Worm (Caenorhabditis elegans): ENCODE data around the gene Y43D4A.5.

ce11 chrIV:16735957-16736356 lies 39.6 kb upstream of the Y43D4A.5 start, which contains the start of gene Y51H4A.25:
- TF ChIP-seq ceh-82 (tag; optimal IDR thresholded peaks at IDR 0.05) (no peak), ztf-11 (tag; optimal IDR thresholded peaks at IDR 0.05) (no peak), skn-1 (tag; optimal IDR thresholded peaks at IDR 0.05) (no peak), unc-39 (tag; optimal IDR thresholded peaks at IDR 0.05) (no peak), nhr-11 (tag; optimal IDR thresholded peaks at IDR 0.05) (no peak), alr-1 (tag; optimal IDR thresholded peaks at IDR 0.05) (no peak), ZK546.5 (tag; optimal IDR thresholded peaks at IDR 0.05) (no peak)

Measured in whole organism, L2 larva.